Worm (Caenorhabditis elegans): Measurements from ENCODE around the gene C01C4.3.

DNA sequence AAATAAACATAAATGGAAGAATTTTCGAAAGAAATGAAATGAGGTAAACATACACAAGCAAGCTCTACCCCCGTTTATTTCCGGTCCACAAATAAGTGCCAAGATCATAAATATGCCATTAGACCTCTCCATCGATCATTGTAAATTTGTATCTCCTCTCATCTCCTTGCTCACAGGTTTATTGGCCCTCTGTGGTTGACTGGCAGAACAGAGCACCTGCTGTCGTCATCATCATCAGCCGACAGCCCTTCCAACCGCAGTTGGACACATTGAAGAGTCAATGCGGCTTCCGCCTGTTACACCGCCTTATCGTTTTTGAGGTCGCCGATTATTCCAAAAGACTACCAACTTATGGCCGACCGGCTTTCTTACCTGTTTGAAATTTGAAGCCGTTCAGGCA, 41.9 kb downstream of the C01C4.3 start:
- TF ChIP-seq F49E8.2 (tag; optimal IDR thresholded peaks at IDR 0.05; ENCODE audit: borderline replicate concordance): no peak
- TF ChIP-seq nhr-76 (tag; optimal IDR thresholded peaks at IDR 0.05): no peak
- no peak for TF ChIP-seq ama-1 (optimal IDR thresholded peaks at IDR 0.05)
- no peak for TF ChIP-seq ctbp-1 (GFP tag; IDR thresholded peaks at IDR 0.05)
- TF ChIP-seq nhr-102 (tag; optimal IDR thresholded peaks at IDR 0.05): no peak
- TF ChIP-seq ztf-11 (tag; optimal IDR thresholded peaks at IDR 0.05): no peak
- TF ChIP-seq lim-7 (GFP tag; IDR thresholded peaks at IDR 0.05): no peak
- no peak for TF ChIP-seq lsy-2 (tag; optimal IDR thresholded peaks at IDR 0.05)
- no peak for TF ChIP-seq nhr-6 (tag; optimal IDR thresholded peaks at IDR 0.05)
- TF ChIP-seq rbr-2 (tag; optimal IDR thresholded peaks at IDR 0.05): no peak
- TF ChIP-seq mdl-1 (tag; optimal IDR thresholded peaks at IDR 0.05): no peak
- no peak for TF ChIP-seq snpc-1.2 (GFP tag; IDR thresholded peaks at IDR 0.05)
- no peak for TF ChIP-seq lin-13 (GFP tag; optimal IDR thresholded peaks at IDR 0.05)
- TF ChIP-seq unc-39 (tag; optimal IDR thresholded peaks at IDR 0.05): no peak
